Worm (Caenorhabditis elegans) whole organism, midembryonic: ENCODE measurements around the gene C07A12.7.

ENCODE experiments used
- med-1 ChIP-seq: sonication (generic microtip); optimal IDR thresholded peaks from 2 replicates; lab custom pipeline; 2017; ENCODE audit warnings: missing genetic modification characterization, mild to moderate bottlenecking, missing compliant biosample characterization, antibody characterized with exemption, missing genetic modification reagents; ENCODE audit not compliant: insufficient read depth
- ref-1 ChIP-seq: fragments of 200-800 bp; sonication (Bioruptor generic); conservative IDR thresholded peaks from 2 replicates; pipeline ENCODE4 v1.3.6; 2022; ENCODE audit warnings: missing genetic modification reagents, missing genetic modification characterization, missing compliant biosample characterization

ce11 chrX:4498078-4498477 is 23.9 kb downstream of the C07A12.7 start:
- TF ChIP-seq ref-1 (GFP tag; lab: Robert Waterston, UW) (no peak), med-1 (GFP tag; lab: Kevin White, UChicago) (no peak)
